Worm (Caenorhabditis elegans) whole organism, midembryonic: ENCODE results near the gene sra-3.

Experiments
- T22C8.4 ChIP-seq: fragments of 200-800 bp; sonication (Bioruptor generic); IDR thresholded peaks from 2 replicates; pipeline ENCODE4 v1.3.6; 2022; ENCODE audit warnings: missing genetic modification characterization, missing compliant biosample characterization
- cog-1 ChIP-seq: sonication (generic microtip); optimal IDR thresholded peaks from 2 replicates; lab custom pipeline; 2016; ENCODE audit warnings: missing genetic modification characterization, missing compliant biosample characterization
- flt-1 ChIP-seq: fragments of 200-800 bp; sonication (Bioruptor generic); IDR thresholded peaks from 2 replicates; pipeline ENCODE4 v1.3.6; 2022; ENCODE audit warnings: missing genetic modification characterization, missing compliant biosample characterization
- klf-2 ChIP-seq: fragments of 200-800 bp; sonication (Bioruptor generic); conservative IDR thresholded peaks from 2 replicates; pipeline ENCODE4 v1.3.6; 2022; ENCODE audit warnings: missing genetic modification reagents, missing genetic modification characterization, missing compliant biosample characterization
- med-1 ChIP-seq: sonication (generic microtip); optimal IDR thresholded peaks from 2 replicates; lab custom pipeline; 2017; ENCODE audit warnings: missing genetic modification characterization, mild to moderate bottlenecking, missing compliant biosample characterization, antibody characterized with exemption, missing genetic modification reagents; ENCODE audit not compliant: insufficient read depth
- ref-1 ChIP-seq: fragments of 200-800 bp; sonication (Bioruptor generic); conservative IDR thresholded peaks from 2 replicates; pipeline ENCODE4 v1.3.6; 2022; ENCODE audit warnings: missing genetic modification reagents, missing genetic modification characterization, missing compliant biosample characterization
- tab-1 ChIP-seq: fragments of 200-800 bp; sonication (Bioruptor generic); IDR thresholded peaks from 2 replicates; pipeline ENCODE4 v1.3.6; 2022; ENCODE audit warnings: missing genetic modification characterization, missing compliant biosample characterization
- ztf-23 ChIP-seq: fragments of 200-800 bp; sonication (Bioruptor generic); IDR thresholded peaks from 2 replicates; pipeline ENCODE4 v1.3.6; 2022; ENCODE audit warnings: missing genetic modification reagents, missing genetic modification characterization, missing compliant biosample characterization
- ztf-29 ChIP-seq: fragments of 200-800 bp; sonication (Bioruptor generic); IDR thresholded peaks from 2 replicates; pipeline ENCODE4 v1.3.6; 2022; ENCODE audit warnings: missing genetic modification reagents, missing genetic modification characterization, missing compliant biosample characterization

Gene sra-3

DNA sequence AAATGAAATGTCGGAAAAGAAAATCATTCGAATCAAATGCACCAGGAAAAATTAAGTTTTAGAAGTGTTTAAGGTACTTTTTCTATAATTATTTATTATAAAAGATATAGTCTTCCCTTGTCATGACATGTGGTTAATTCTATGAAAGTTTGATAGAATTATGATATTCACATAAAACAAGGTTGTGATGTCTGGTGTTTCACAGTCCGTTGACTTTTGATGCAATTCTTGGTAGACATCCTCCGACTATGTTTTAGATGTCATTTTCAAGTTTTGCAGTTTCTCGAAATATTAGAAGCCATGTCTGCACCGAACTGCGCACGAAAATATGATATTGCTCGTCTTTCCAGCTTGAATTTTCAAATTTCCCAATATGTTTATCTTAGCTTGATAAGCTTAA lies 3.8 kb upstream of the sra-3 start, which contains the start of gene sra-7:
sra-7 (plus strand) TSS at position 301 of the 400 bp plus-strand sequence.
- TF ChIP-seq cog-1: no peak
- TF ChIP-seq klf-2 (GFP tag; lab: Robert Waterston, UW): no peak
- no peak for TF ChIP-seq ztf-23 (GFP tag; lab: Robert Waterston, UW)
- TF ChIP-seq T22C8.4 (GFP tag; lab: Robert Waterston, UW): no peak

DNA sequence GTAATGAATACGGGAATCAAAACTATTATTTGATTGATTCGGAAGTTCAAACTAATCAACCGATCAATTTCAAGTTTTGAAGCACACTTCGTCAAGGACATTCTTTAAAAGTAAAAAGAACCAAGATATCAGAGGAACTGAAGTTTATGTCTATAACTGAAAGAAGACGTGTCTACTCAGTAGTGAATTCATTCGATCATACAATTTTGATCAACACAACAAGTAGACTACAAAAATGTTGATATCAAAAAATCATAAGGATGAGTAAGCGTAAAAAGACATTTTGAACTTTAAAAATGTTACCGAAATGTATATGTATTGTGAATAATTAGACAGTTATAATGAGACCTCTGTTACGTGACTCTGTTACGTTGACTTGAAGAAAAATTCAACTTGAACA lies 2.2 kb upstream of the sra-3 start, which contains the start of gene sra-4:
sra-4 (minus strand) TSS at position 101 of the 400 bp plus-strand sequence.
- TF ChIP-seq cog-1 (no peak), ref-1 (GFP tag; lab: Robert Waterston, UW) (no peak), med-1 (GFP tag; lab: Kevin White, UChicago) (no peak), tab-1 (GFP tag; lab: Robert Waterston, UW) (no peak), flt-1 (GFP tag; lab: Robert Waterston, UW) (no peak), klf-2 (GFP tag; lab: Robert Waterston, UW) (no peak), ztf-29 (no peak), ztf-23 (GFP tag; lab: Robert Waterston, UW) (no peak), T22C8.4 (GFP tag; lab: Robert Waterston, UW) (no peak)

DNA sequence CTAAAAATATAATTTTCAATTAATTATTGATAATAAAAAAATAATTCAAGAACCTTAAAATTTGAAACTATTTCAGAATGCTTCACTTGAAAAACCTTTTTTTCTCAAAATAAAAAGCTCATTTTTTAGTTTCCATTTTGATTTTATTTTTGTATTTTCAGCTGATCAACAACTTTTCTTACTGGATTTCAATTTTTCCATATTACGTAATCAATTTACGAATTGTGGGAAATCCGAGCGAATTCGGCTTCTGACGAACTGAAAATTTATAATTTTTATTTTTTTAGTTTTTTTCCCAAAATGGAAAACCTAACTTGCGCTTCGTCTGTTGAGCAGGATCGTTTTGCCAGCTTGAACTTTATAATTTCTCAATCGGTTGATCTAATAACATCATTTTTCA lies 3.2 kb downstream of the sra-3 start, which contains the start of gene sra-8:
sra-8 (plus strand) TSS at position 301 of the 400 bp plus-strand sequence.
- TF ChIP-seq klf-2 (GFP tag; lab: Robert Waterston, UW) (no peak), ref-1 (GFP tag; lab: Robert Waterston, UW) (no peak), tab-1 (GFP tag; lab: Robert Waterston, UW) (no peak), ztf-23 (GFP tag; lab: Robert Waterston, UW) (no peak), med-1 (GFP tag; lab: Kevin White, UChicago) (no peak), flt-1 (GFP tag; lab: Robert Waterston, UW) (no peak), cog-1 (no peak), T22C8.4 (GFP tag; lab: Robert Waterston, UW) (no peak), ztf-29 (no peak)

DNA sequence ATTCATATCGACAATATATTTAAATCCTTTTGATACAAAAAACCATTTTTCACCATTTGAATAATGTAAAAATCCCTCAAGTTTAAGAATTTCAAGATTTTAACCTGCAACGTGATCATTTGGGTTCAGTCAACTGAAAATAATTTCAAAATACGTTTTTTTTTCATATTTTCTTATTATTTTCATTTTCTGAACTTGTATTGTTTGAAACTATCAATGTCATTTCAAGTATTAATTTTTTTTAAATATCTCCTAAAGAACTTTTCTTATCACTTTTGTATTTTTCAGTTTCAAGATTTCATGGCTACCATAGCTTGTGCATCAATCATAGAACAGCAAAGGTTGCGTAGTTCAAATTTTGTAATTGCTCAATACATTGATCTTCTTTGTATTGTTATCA lies 8.6 kb downstream of the sra-3 start, which contains the start of gene sra-9:
sra-9 (plus strand) TSS at position 301 of the 400 bp plus-strand sequence.
- TF ChIP-seq tab-1 (GFP tag; lab: Robert Waterston, UW): no peak

DNA sequence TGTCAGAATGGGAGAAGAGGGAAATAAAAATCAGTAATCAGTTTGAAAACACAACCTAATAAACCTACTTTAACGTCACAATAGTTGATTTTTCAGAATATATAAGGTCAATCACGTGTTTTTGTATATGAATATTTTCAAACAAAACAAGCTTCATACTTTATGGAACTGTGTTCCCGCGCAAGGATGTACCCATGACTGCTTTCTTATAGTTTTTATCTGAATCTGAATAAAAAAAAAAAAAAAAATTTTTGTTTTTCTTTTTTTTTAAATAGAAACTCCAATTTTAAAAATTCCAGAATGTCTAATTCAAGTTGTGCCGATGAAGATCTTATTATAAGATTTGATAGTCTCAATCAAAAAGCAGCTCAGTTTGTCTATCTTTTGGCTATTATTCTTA lies 12.1 kb downstream of the sra-3 start, which contains the start of gene sra-2:
sra-2 (plus strand) TSS at position 301 of the 400 bp plus-strand sequence.
- TF ChIP-seq med-1 (GFP tag; lab: Kevin White, UChicago) (no peak), klf-2 (GFP tag; lab: Robert Waterston, UW) (no peak), ztf-29 (no peak), ref-1 (GFP tag; lab: Robert Waterston, UW) (no peak), cog-1 (no peak), ztf-23 (GFP tag; lab: Robert Waterston, UW) (no peak), flt-1 (GFP tag; lab: Robert Waterston, UW) (no peak)

DNA sequence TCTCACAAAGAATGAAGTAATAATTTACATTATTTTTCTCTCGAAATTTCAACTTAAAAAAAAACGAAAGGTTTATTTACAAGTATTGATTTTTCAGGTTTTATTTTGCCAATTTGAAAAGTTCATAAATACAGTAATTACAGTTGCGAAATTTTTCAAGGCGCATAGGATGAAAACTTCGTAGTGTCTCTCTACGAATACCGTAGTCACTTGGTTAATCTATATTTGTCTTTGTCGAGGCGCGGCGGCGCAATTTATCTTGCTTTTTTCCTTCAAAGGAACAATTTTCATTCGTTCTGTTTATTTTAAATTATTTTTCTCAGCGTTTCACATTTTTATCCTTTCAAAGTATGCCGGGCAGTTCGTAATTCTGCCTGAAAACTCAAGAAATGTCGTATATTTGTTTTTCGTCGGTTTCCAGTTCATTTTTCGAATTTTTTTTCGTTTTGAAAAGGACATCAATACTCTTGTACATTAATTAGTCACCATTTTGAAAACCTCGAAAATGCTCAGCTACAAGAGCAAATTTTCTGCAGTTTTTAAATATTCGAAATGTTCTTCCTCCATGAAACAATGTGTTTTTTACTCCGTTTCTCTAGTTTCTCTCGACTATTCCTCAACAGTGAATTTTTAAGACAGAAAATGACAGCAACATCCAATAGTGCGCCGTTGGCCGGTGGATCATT lies 16.9 kb downstream of the sra-3 start, which contains the start of gene mex-6:
mex-6 (plus strand) TSS at position 636 of the 686 bp plus-strand sequence.
- TF ChIP-seq tab-1 (GFP tag; lab: Robert Waterston, UW) (no peak), T22C8.4 (GFP tag; lab: Robert Waterston, UW) (no peak), ztf-29 (no peak), ztf-23 (GFP tag; lab: Robert Waterston, UW) (no peak)

DNA sequence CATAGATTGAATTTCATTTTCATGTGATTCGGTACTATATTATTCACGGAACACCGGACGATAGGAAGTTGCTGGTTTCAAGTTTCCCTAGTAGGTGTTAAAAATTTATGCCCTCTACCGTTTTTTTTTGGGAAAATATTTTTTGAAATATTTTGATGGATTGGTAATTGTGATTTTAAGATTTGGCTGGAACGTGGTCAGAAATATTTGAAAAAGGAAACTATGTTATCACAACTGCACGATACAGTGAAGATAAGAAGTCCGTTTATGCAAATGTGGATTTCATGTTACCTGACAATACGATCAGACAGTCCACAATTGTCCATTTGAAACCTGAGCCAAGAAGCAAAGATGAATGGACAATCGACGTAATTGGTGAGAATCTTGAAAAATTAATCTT lies 17.6 kb downstream of the sra-3 start, which contains the start of gene AH6.17:
AH6.17 (plus strand) TSS at position 185 of the 400 bp plus-strand sequence.
- no peak for TF ChIP-seq ztf-29
- TF ChIP-seq cog-1: no peak
- no peak for TF ChIP-seq T22C8.4 (GFP tag; lab: Robert Waterston, UW)
- TF ChIP-seq flt-1 (GFP tag; lab: Robert Waterston, UW): no peak
- TF ChIP-seq klf-2 (GFP tag; lab: Robert Waterston, UW): no peak
- TF ChIP-seq ztf-23 (GFP tag; lab: Robert Waterston, UW): no peak
- TF ChIP-seq ref-1 (GFP tag; lab: Robert Waterston, UW): no peak
- TF ChIP-seq med-1 (GFP tag; lab: Kevin White, UChicago): no peak

DNA sequence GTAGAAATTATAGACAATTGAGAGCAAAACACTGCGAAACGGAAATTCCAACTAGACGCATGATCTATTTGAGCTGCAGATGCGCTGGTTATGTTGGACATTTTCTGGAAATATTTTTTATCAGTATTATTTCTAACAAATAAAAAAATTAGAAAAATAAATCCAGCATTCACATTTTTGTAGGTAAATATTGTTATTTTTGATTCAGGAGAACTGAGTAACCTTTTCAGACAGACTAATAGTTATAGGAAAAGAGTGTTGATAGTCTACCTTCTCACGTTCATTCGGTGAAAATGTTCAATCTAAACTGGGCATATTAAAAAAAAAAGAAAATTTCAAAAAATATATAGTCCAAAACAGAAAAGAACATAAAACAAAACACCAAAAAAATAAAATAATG lies 19.1 kb downstream of the sra-3 start, which contains the start of gene sra-1:
sra-1 (minus strand) TSS at position 101 of the 400 bp plus-strand sequence.
- TF ChIP-seq flt-1 (GFP tag; lab: Robert Waterston, UW) (no peak), klf-2 (GFP tag; lab: Robert Waterston, UW) (no peak), ztf-29 (no peak), cog-1 (no peak), ref-1 (GFP tag; lab: Robert Waterston, UW) (no peak)

DNA sequence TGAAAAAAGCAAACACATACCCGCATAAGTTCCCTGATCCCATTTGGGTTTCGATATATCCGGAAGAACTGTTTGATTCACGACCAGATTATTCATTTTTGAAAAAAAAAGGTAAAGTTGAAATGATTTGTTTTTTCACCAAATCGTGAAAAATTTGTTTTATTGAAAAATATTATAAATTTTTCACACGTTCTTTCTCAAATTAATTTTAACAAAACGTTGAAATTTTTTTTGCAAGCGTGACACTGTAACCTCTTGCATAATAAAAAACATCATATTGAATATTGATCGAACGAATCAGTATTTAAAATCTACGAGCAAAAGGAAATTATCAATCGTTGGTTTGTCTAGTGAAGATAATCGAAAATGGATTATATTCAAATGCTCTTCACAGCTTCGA lies 21.8 kb downstream of the sra-3 start, which contains the start of the genes sfxn-1.1 and AH6.3:
sfxn-1.1 (minus strand) TSS at position 101 of the 400 bp plus-strand sequence.
AH6.3 (plus strand) TSS at position 275 of the 400 bp plus-strand sequence.
- TF ChIP-seq cog-1: no peak
- TF ChIP-seq ztf-23 (GFP tag; lab: Robert Waterston, UW): no peak
- TF ChIP-seq flt-1 (GFP tag; lab: Robert Waterston, UW): no peak
- TF ChIP-seq med-1 (GFP tag; lab: Kevin White, UChicago): no peak
- TF ChIP-seq ref-1 (GFP tag; lab: Robert Waterston, UW): no peak
- no peak for TF ChIP-seq T22C8.4 (GFP tag; lab: Robert Waterston, UW)
- no peak for TF ChIP-seq ztf-29
- no peak for TF ChIP-seq klf-2 (GFP tag; lab: Robert Waterston, UW)
- no peak for TF ChIP-seq tab-1 (GFP tag; lab: Robert Waterston, UW)

DNA sequence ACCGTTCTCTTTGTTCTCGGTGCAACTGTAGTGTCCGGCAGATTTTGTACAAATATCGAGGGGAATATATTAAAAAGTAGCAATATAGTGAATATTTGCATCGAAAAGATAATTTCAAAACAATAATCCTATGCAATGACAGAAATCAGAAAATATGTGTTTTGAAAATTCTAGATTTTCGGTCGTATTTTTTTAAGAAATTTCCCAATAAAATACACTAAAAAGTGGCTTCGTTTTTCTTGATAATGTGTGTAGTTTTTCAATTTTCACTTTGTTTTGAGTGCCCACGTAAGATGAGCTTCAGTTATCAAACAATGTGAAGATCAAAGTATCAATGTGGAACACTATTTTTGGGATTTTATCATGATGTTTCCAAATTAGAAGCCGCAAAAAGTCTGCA lies 23.8 kb downstream of the sra-3 start, which contains the start of gene gcy-1:
gcy-1 (minus strand) TSS at position 101 of the 400 bp plus-strand sequence.
- TF ChIP-seq klf-2 (GFP tag; lab: Robert Waterston, UW) (no peak), ref-1 (GFP tag; lab: Robert Waterston, UW) (no peak), ztf-29 (no peak), T22C8.4 (GFP tag; lab: Robert Waterston, UW) (no peak), med-1 (GFP tag; lab: Kevin White, UChicago) (no peak), tab-1 (GFP tag; lab: Robert Waterston, UW) (no peak), flt-1 (GFP tag; lab: Robert Waterston, UW) (no peak), cog-1 (no peak), ztf-23 (GFP tag; lab: Robert Waterston, UW) (no peak)
